Fruit fly (Drosophila melanogaster) Kc167 (cell line): ENCODE data around the gene Muc26B.

Experiments used
- Myc ChIP-seq: fragments of >200 bp; optimal IDR thresholded peaks from 2 replicates; lab custom pipeline; 2017; ENCODE audit warnings: missing external identifiers
- psq ChIP-seq: fragments of >200 bp; optimal IDR thresholded peaks from 2 replicates; lab custom pipeline; 2017; ENCODE audit warnings: missing external identifiers
- ttk ChIP-seq: sonication (Bioruptor generic); optimal IDR thresholded peaks from 2 replicates; lab custom pipeline; 2017; ENCODE audit warnings: missing external identifiers

DNA sequence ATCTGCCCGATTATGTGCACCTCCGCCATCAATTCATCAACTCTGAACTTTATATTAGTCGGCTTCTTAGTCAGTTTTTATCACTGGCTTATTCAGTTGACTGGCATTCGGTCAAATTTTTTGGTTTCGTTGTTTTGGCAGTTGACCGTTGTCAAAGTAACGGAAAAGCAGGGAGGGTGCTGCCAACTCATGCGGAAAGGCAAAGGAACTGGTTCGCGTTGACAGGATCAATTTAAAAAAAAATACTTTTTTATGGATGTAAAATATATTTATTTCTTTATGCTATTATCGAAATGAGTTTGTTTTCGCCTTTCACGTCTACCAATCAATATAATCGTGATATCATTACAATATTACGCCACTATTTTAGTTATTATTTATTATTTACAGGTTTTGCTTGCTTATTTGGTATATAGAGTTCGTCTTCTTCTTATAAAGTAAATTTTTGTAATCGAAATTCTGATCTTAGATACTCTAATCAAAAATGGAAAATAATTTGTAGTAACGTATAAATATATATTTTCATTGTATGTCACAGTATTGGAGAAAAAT lies 21.2 kb upstream of the Muc26B start, which contains the start of the genes B9d2, tctn and CG9222:
- TF ChIP-seq ttk (lab: Kevin White, UChicago) (no peak), psq (no peak), Myc (lab: Kevin White, UChicago) (no peak)
